Worm (Caenorhabditis elegans) whole organism, L1 larva: ENCODE data around the gene F36G9.3.

Experiments used
- alr-1 ChIP-seq: fragments of 200-800 bp; sonication (Bioruptor generic); optimal IDR thresholded peaks from 2 replicates; lab custom pipeline; 2018; ENCODE audit warnings: borderline replicate concordance, mild to moderate bottlenecking, missing genetic modification characterization, missing compliant biosample characterization
- aly-2 ChIP-seq: fragments of 150-350 bp; optimal IDR thresholded peaks from 2 replicates; lab custom pipeline; 2014; ENCODE audit warnings: missing biosample characterization, missing genetic modification characterization
- dpl-1 ChIP-seq, 3 experiments: fragments of 150-350 bp in 2 of 3; sonication (generic microtip) in 1 of 3; optimal IDR thresholded peaks; 2 replicates each; lab custom pipeline; 2014 to 2017; ENCODE audit warnings: missing biosample characterization in 3 of 3, missing genetic modification characterization in 3 of 3, missing genetic modification reagents in 3 of 3
- elt-3 ChIP-seq, 6 experiments: fragments of 150-350 bp in 1 of 6; sonication (generic microtip); optimal IDR thresholded peaks; 2 replicates each; lab custom pipeline; 2017 to 2018; ENCODE audit warnings: missing biosample characterization in 6 of 6, missing genetic modification characterization in 6 of 6, inconsistent platforms in 1 of 6
- fkh-10 ChIP-seq: sonication (generic microtip); optimal IDR thresholded peaks from 2 replicates; lab custom pipeline; 2017; ENCODE audit warnings: missing biosample characterization, missing genetic modification reagents, missing genetic modification characterization
- hpl-2 ChIP-seq: fragments of 150-350 bp; optimal IDR thresholded peaks from 2 replicates; lab custom pipeline; 2014; ENCODE audit warnings: missing biosample characterization, missing genetic modification reagents, missing genetic modification characterization
- lin-14 ChIP-seq: fragments of 200-800 bp; sonication (Bioruptor generic); optimal IDR thresholded peaks from 2 replicates; lab custom pipeline; 2018; ENCODE audit warnings: mild to moderate bottlenecking, missing genetic modification characterization, moderate library complexity, missing compliant biosample characterization
- lin-15B ChIP-seq: fragments of 150-350 bp; sonication (generic microtip); optimal IDR thresholded peaks from 3 replicates; lab custom pipeline; 2014; ENCODE audit warnings: missing biosample characterization, missing genetic modification characterization
- lin-39 ChIP-seq: fragments of 150-350 bp; optimal IDR thresholded peaks from 2 replicates; lab custom pipeline; 2014; ENCODE audit warnings: missing biosample characterization, missing genetic modification reagents, missing genetic modification characterization
- nhr-237 ChIP-seq: fragments of 150-350 bp; optimal IDR thresholded peaks from 2 replicates; lab custom pipeline; 2014; ENCODE audit warnings: missing biosample characterization, missing genetic modification characterization
- nhr-77 ChIP-seq: fragments of 150-350 bp; optimal IDR thresholded peaks from 2 replicates; lab custom pipeline; 2014; ENCODE audit warnings: missing biosample characterization, missing genetic modification characterization
- pag-3 ChIP-seq: sonication (generic microtip); optimal IDR thresholded peaks from 2 replicates; lab custom pipeline; 2017; ENCODE audit warnings: missing genetic modification characterization, mild to moderate bottlenecking, missing compliant biosample characterization, antibody characterized with exemption, borderline replicate concordance; ENCODE audit not compliant: insufficient read depth
- pax-3 ChIP-seq: fragments of 200-800 bp; sonication (Bioruptor generic); optimal IDR thresholded peaks from 2 replicates; lab custom pipeline; 2018; ENCODE audit warnings: mild to moderate bottlenecking, missing genetic modification characterization, moderate library complexity, missing compliant biosample characterization
- ztf-11 ChIP-seq, 2 experiments: sonication (generic microtip); optimal IDR thresholded peaks; 2 replicates each; lab custom pipeline; 2016 to 2017; ENCODE audit warnings: missing genetic modification characterization in 2 of 2, missing biosample characterization in 1 of 2, missing compliant biosample characterization in 1 of 2

DNA sequence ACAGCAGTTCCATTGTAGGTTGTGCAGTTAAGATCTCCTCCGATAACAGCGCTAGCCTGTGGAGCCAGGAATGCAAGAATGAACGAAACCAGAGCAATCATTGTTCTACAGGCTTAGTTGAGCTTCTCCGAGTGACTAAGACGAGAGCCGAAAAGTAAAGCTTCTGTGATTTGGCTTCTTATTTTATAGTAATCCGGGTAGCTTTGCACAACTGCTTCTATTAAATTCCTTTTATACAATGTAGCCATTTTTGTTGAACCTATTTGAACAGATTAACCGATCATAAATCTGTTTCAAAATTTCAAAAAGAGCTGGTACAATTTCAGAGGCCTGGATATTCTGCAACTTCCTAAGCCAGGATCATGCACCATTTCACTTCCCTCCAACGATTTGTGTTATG, 39.7 kb upstream of the F36G9.3 start, which contains the start of gene F35E8.9:
- TF ChIP-seq fkh-10 (GFP tag; lab: Kevin White, UChicago) (no peak), lin-14 (GFP tag; lab: Kevin White, UChicago) (no peak), ztf-11 (tag; optimal IDR thresholded peaks at IDR 0.05; lab: Kevin White, UChicago) (no peak), dpl-1 (GFP tag; optimal IDR thresholded peaks at IDR 0.05; lab: Kevin White, UChicago) (no peak), hpl-2 (GFP tag; lab: Kevin White, UChicago) (no peak), pag-3 (tag; lab: Kevin White, UChicago) (no peak), nhr-237 (tag; lab: Kevin White, UChicago) (no peak), lin-39 (no peak), alr-1 (tag; lab: Kevin White, UChicago) (no peak), nhr-77 (tag; lab: Kevin White, UChicago) (no peak), aly-2 (no peak), elt-3 (tag; optimal IDR thresholded peaks at IDR 0.05; lab: Kevin White, UChicago) (no peak), pax-3 (tag; lab: Kevin White, UChicago) (no peak), lin-15B (tag; lab: Kevin White, UChicago) (no peak)
